Fruit fly (Drosophila melanogaster) S2 (cell line): ENCODE data around the gene Pgant35A.

Experiments
- CG8478 ChIP-seq: fragments of >200 bp; optimal IDR thresholded peaks from 2 replicates; lab custom pipeline; 2018
- CTCF ChIP-seq, 2 experiments: fragments of >200 bp; optimal IDR thresholded peaks; 2 replicates each; lab custom pipeline; 2018

DNA sequence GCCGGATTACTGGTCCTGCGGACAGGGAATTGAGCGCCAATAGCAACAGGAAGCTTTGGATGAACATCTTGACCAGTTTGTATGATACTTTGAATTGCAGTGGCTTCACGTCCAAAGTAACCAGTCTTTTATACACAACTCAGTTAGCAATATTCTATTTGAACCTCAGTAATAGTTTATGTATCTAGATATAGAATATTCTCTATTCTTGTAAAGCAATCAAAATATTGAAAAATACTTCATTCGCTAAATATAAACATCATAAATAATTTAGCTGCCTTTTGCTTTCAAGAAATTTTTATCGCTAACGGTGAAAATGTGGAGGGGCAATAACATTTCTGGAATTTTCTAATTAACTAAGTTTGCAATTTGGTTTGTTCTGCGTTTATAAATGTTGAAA, 12.5 kb upstream of the Pgant35A start, which contains the start of gene Send2:
- TF ChIP-seq CG8478: no peak
- no peak for TF ChIP-seq CTCF (optimal IDR thresholded peaks at IDR 0.05; lab: Kevin White, UChicago)
